Fruit fly (Drosophila melanogaster): ENCODE measurements around the gene fan.

The fan gene

DNA sequence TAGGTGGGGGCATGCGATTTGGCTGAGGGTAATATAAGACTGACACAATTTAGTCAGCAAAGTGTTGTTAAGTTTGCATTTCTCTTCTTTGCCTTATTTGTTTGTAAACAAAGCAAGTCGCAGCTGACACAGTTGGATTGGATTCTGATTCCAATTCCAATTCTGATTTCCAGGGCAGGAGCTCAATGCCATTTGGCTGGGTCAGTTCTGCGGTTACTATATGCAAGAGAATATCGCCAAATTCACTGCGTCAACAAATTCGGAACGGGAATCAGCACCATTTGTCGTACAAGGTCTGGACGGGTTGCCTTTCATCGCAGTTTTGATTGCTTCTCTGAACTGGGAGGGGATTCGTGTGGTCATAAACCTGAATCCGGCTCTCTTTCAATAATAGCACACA lies 41.4 kb upstream of the fan start:
- TF ChIP-seq CG14655 (GFP tag; optimal IDR thresholded peaks at IDR 0.05) (no peak), CG9948 (tag; optimal IDR thresholded peaks at IDR 0.05) (no peak), CG15710 (tag; optimal IDR thresholded peaks at IDR 0.05) (no peak), Pif1A (GFP tag; optimal IDR thresholded peaks at IDR 0.05) (no peak), Ets98B (GFP tag; IDR thresholded peaks at IDR 0.05) (no peak), CG34367 (tag; optimal IDR thresholded peaks at IDR 0.05) (no peak), EcR (GFP tag; optimal IDR thresholded peaks at IDR 0.05) (no peak), CG13204 (GFP tag; optimal IDR thresholded peaks at IDR 0.05) (no peak), D1 (tag; optimal IDR thresholded peaks at IDR 0.05) (no peak), CG4496 (GFP tag; IDR thresholded peaks at IDR 0.05) (no peak), CG8159 (tag; optimal IDR thresholded peaks at IDR 0.05) (no peak), fd96Ca (GFP tag; IDR thresholded peaks at IDR 0.05) (no peak), CG32121 (GFP tag; IDR thresholded peaks at IDR 0.05) (no peak), CG12605 (GFP tag; IDR thresholded peaks at IDR 0.05) (no peak), CG17806 (tag; optimal IDR thresholded peaks at IDR 0.05) (no peak), rn (GFP tag; IDR thresholded peaks at IDR 0.05) (no peak)

- TF ChIP-seq Pif1B (GFP tag; optimal IDR thresholded peaks at IDR 0.05) (no peak), CG34367 (tag; optimal IDR thresholded peaks at IDR 0.05) (no peak), CG8301 (tag; optimal IDR thresholded peaks at IDR 0.05) (no peak), CG14655 (GFP tag; optimal IDR thresholded peaks at IDR 0.05) (no peak), CG15710 (tag; optimal IDR thresholded peaks at IDR 0.05) (no peak)
Measured at dm6 chr3L:8068061-8068460, 40.9 kb upstream of the fan start.

DNA sequence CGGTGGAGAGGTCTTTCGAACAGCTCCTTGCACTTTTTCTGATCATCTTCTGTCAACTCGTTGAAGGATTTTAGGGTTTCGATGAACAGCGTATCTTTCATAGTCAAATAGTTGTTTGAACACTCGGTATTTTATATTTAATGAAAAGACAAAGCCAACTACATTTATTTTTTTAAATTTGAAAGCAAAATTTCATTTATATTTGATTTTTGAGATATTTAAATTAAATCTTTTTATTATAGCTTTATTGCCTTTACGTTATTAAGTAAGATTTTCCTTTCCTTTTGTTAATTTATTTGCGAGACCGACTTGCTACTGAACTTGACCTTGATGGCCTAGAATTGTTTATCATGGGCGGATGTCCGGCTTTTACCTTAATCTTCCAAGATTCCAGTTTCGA lies 39.8 kb upstream of the fan start, which contains the start of gene CG42590:
TSS of gene CG42590 (minus strand) at position 101 of the 400 bp plus-strand sequence.
- no peak for TF ChIP-seq CG17806 (tag; optimal IDR thresholded peaks at IDR 0.05)
- no peak for TF ChIP-seq CG10348 (GFP tag; IDR thresholded peaks at IDR 0.05)
- TF ChIP-seq CG13204 (GFP tag; optimal IDR thresholded peaks at IDR 0.05): no peak

DNA sequence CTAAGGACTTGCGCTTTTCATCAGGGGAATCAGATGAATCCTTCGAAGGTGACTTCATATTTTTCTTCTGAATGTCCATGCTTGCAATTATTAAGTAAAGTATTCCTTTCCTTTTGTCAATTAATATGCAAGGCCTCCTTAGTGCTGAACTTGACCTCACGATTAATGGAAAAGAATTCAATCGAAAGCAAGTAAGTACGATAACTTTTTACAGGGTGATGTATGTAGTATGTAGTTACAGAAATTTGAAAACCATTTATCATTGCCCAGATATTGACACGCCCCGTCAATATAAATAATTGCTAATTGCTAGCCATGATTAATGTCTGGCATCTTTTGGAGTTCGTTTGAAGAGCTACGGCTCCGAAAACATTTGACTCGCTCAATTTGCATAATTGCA lies 39.1 kb upstream of the fan start, which contains the start of gene CG42591:
TSS of gene CG42591 (minus strand) at position 101 of the 400 bp plus-strand sequence.
- TF ChIP-seq CG10348 (GFP tag; IDR thresholded peaks at IDR 0.05) (no peak), CG8301 (tag; optimal IDR thresholded peaks at IDR 0.05) (no peak), CG13204 (GFP tag; optimal IDR thresholded peaks at IDR 0.05) (no peak), Pif1B (GFP tag; optimal IDR thresholded peaks at IDR 0.05) (no peak), CG14655 (GFP tag; optimal IDR thresholded peaks at IDR 0.05) (no peak), Pif1A (GFP tag; optimal IDR thresholded peaks at IDR 0.05) (no peak), fd96Ca (GFP tag; IDR thresholded peaks at IDR 0.05) (no peak), D1 (tag; optimal IDR thresholded peaks at IDR 0.05) (no peak), CG17806 (tag; optimal IDR thresholded peaks at IDR 0.05) (no peak), CG8159 (tag; optimal IDR thresholded peaks at IDR 0.05) (no peak), rn (GFP tag; IDR thresholded peaks at IDR 0.05) (no peak), CG4496 (GFP tag; IDR thresholded peaks at IDR 0.05) (no peak), CG15710 (tag; optimal IDR thresholded peaks at IDR 0.05) (no peak), CG12605 (GFP tag; IDR thresholded peaks at IDR 0.05) (no peak), CG9948 (tag; optimal IDR thresholded peaks at IDR 0.05) (no peak), Ets98B (GFP tag; IDR thresholded peaks at IDR 0.05) (no peak), CG32121 (GFP tag; IDR thresholded peaks at IDR 0.05) (no peak), CG34367 (tag; optimal IDR thresholded peaks at IDR 0.05) (no peak), Snoo (tag; optimal IDR thresholded peaks at IDR 0.05) (no peak)

- TF ChIP-seq CG12605 (GFP tag; IDR thresholded peaks at IDR 0.05) (no peak), CG32121 (GFP tag; IDR thresholded peaks at IDR 0.05) (no peak), Snoo (tag; optimal IDR thresholded peaks at IDR 0.05) (no peak), Pif1B (GFP tag; optimal IDR thresholded peaks at IDR 0.05) (no peak), CG9948 (tag; optimal IDR thresholded peaks at IDR 0.05) (no peak), Pif1A (GFP tag; optimal IDR thresholded peaks at IDR 0.05) (no peak), D1 (tag; optimal IDR thresholded peaks at IDR 0.05) (no peak), CG15710 (tag; optimal IDR thresholded peaks at IDR 0.05) (no peak), gl (tag; optimal IDR thresholded peaks at IDR 0.05) (no peak), CG10348 (GFP tag; IDR thresholded peaks at IDR 0.05) (no peak), Ets98B (GFP tag; IDR thresholded peaks at IDR 0.05) (no peak), rn (GFP tag; IDR thresholded peaks at IDR 0.05) (no peak), CG4496 (GFP tag; IDR thresholded peaks at IDR 0.05) (no peak), fd96Ca (GFP tag; IDR thresholded peaks at IDR 0.05) (no peak), CG8159 (tag; optimal IDR thresholded peaks at IDR 0.05) (no peak), CG17806 (tag; optimal IDR thresholded peaks at IDR 0.05) (no peak), CG34367 (tag; optimal IDR thresholded peaks at IDR 0.05) (no peak)
Measured at dm6 chr3L:8071192-8071591, 37.7 kb upstream of the fan start.

DNA sequence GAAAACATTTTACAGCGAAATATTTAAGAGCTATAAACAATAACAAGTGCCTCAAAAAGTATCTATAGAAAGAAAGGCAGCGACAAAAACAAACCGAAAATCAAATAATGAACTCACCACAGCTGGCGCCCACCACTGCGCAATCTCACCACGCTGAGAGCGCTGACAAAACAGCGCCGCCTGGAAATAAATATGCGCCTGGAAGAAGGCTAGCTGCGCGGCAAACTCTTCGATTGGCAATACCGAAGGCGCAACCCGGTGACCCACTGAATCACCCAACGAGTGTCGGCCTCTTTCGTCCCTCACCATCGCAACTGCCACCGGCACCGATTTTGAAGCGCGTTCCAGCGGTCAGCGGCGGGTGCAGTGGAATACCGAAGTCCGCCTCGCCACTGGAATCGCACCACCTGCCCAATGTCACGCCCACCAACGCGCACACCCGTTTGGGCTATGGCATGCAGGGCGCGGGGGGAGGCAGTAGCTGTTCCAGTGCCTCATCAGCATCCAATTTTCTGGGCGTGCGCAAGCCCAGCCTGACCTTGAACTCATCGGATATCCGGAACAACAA lies 37.2 kb upstream of the fan start:
- TF ChIP-seq CG9948 (tag; optimal IDR thresholded peaks at IDR 0.05): no peak
- no peak for TF ChIP-seq Pif1B (GFP tag; optimal IDR thresholded peaks at IDR 0.05)
- TF ChIP-seq Snoo (tag; optimal IDR thresholded peaks at IDR 0.05): no peak
- TF ChIP-seq CG8301 (tag; optimal IDR thresholded peaks at IDR 0.05): no peak
- no peak for TF ChIP-seq CG17806 (tag; optimal IDR thresholded peaks at IDR 0.05)
- no peak for TF ChIP-seq CG4496 (GFP tag; IDR thresholded peaks at IDR 0.05)
- no peak for TF ChIP-seq rn (GFP tag; IDR thresholded peaks at IDR 0.05)
- no peak for TF ChIP-seq EcR (GFP tag; optimal IDR thresholded peaks at IDR 0.05)

DNA sequence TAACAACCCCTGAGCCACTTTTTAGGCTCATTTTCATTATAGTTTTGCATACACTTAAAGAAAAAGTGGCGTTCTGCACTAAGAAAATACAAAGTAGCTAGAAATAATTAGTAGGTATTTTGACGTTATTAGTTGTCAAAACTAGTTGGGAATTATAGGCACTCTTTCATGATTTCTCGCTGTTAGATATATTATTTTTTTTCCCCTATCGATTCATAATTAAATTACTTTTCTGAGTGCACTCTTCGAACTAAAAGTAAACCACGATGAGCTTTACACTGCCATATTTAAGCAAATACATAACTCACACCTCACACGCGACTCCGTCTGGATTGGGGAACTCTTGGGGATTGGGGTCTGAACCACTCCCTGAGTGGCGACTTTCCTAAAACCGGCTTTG lies 36.2 kb upstream of the fan start:
- no peak for TF ChIP-seq D1 (tag; optimal IDR thresholded peaks at IDR 0.05)
- TF ChIP-seq fd96Ca (GFP tag; IDR thresholded peaks at IDR 0.05): no peak
- TF ChIP-seq CG8301 (tag; optimal IDR thresholded peaks at IDR 0.05): peak; percentile 81
- TF ChIP-seq CG32121 (GFP tag; IDR thresholded peaks at IDR 0.05): peak; percentile 72
- peak; percentile 46 for TF ChIP-seq CG8159 (tag; optimal IDR thresholded peaks at IDR 0.05)
- TF ChIP-seq CG34367 (tag; optimal IDR thresholded peaks at IDR 0.05): no peak
- peak; percentile 35; the same call in 1 of the 2 replicates for TF ChIP-seq CG12605 (GFP tag; IDR thresholded peaks at IDR 0.05)
- peak; percentile 51; the same call in 1 of the 2 replicates for TF ChIP-seq rn (GFP tag; IDR thresholded peaks at IDR 0.05)
- peak; percentile 70 for TF ChIP-seq Ets98B (GFP tag; IDR thresholded peaks at IDR 0.05)
- peak; percentile 77 for TF ChIP-seq CG4496 (GFP tag; IDR thresholded peaks at IDR 0.05)
- TF ChIP-seq CG13204 (GFP tag; optimal IDR thresholded peaks at IDR 0.05): no peak
- peak; percentile 48 for TF ChIP-seq Pif1B (GFP tag; optimal IDR thresholded peaks at IDR 0.05)
- peak; percentile 49 for TF ChIP-seq Pif1A (GFP tag; optimal IDR thresholded peaks at IDR 0.05)
- TF ChIP-seq Snoo (tag; optimal IDR thresholded peaks at IDR 0.05): peak; percentile 27
- peak; percentile 84 for TF ChIP-seq CG14655 (GFP tag; optimal IDR thresholded peaks at IDR 0.05)
- TF ChIP-seq EcR (GFP tag; optimal IDR thresholded peaks at IDR 0.05): no peak
- TF ChIP-seq CG17806 (tag; optimal IDR thresholded peaks at IDR 0.05): peak; percentile 40
- peak; percentile 62 for TF ChIP-seq CG9948 (tag; optimal IDR thresholded peaks at IDR 0.05)
